Worm (Caenorhabditis elegans): ENCODE results near the gene tftc-3.

ce11 chrV:10182984-10183383 is 27.2 kb downstream of the tftc-3 start, which contains the start of gene ZK856.4:
- TF ChIP-seq ztf-11 (tag; optimal IDR thresholded peaks at IDR 0.05), result no peak
- no peak for TF ChIP-seq snpc-4 (tag; optimal IDR thresholded peaks at IDR 0.05)
- no peak for TF ChIP-seq skn-1 (tag; optimal IDR thresholded peaks at IDR 0.05)
- no peak for TF ChIP-seq ceh-9 (tag; optimal IDR thresholded peaks at IDR 0.05)
- TF ChIP-seq fos-1 (tag; optimal IDR thresholded peaks at IDR 0.05), result no peak
- no peak for TF ChIP-seq zag-1 (tag; optimal IDR thresholded peaks at IDR 0.05)
- no peak for TF ChIP-seq ztf-4 (tag; optimal IDR thresholded peaks at IDR 0.05)
- TF ChIP-seq tbx-2 (tag; optimal IDR thresholded peaks at IDR 0.05), result no peak
- no peak for TF ChIP-seq unc-62 (GFP tag; optimal IDR thresholded peaks at IDR 0.05)
- TF ChIP-seq nhr-237 (tag; optimal IDR thresholded peaks at IDR 0.05), result no peak
- no peak for TF ChIP-seq nhr-76 (tag; optimal IDR thresholded peaks at IDR 0.05)
- TF ChIP-seq fkh-10 (GFP tag; optimal IDR thresholded peaks at IDR 0.05), result no peak
- no peak for TF ChIP-seq sea-2 (GFP tag; optimal IDR thresholded peaks at IDR 0.05)
